Fruit fly (Drosophila melanogaster): Measurements from ENCODE around the gene CG34177.

Gene CG34177

DNA sequence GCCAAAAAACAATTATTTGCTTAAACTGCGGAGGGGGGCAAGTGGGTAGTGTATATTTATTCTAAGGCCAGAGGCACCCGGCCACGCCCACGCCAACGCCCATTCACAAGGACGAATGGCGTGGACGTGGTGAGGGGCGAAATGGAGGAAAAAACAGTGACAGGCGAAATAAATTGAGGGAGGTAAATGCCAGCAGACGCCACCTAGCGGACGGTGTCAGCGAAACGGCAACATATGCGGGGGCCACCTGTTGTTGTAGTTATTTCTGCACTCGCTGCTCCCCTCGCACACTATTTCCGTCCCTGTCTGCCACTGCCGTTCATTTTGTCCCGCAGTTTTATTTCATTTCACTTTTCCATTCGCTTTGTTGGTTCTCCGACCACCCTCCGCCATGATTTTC is 15.7 kb upstream of the CG34177 start (continued):
- TF ChIP-seq Trl (optimal IDR thresholded peaks at IDR 0.05) (no peak), Trl (GFP tag; optimal IDR thresholded peaks at IDR 0.05) (no peak), usp (GFP tag; optimal IDR thresholded peaks at IDR 0.05) (no peak), CG14441 (GFP tag; IDR thresholded peaks at IDR 0.05) (peak; percentile 42; the same call in 1 of the 2 replicates), zf30C (GFP tag; optimal IDR thresholded peaks at IDR 0.05) (no peak)

DNA sequence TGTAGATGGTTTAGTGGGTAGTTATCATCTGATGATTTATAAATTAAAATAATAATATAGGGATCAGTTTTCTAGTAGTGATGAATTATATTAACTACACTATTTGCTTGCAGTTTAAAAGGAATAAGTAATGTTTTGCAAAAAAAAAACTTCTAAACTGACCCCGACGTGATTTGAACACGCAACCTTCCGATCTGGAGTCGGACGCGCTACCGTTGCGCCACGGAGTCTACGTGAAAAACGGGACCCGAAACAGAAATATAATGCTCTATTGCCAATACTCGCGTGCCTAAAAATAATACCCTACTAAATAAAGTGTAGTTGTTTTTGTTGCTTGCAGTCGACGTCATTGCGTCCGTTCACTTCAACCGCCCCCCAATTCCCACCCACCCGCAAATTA is 14.9 kb upstream of the CG34177 start:
- TF ChIP-seq ac (GFP tag; optimal IDR thresholded peaks at IDR 0.05) (no peak), sens (GFP tag) (no peak), CG34224 (GFP tag; IDR thresholded peaks at IDR 0.05; ENCODE audit: partially characterized antibody) (0 out of 3 replicates have a peak, but pooled peaks have one; percentile 35), CG4360 (GFP tag; IDR thresholded peaks at IDR 0.05) (no peak), Scr (GFP tag; IDR thresholded peaks at IDR 0.05; ENCODE audit: partially characterized antibody) (peak; percentile 52), nerfin-2 (GFP tag; IDR thresholded peaks at IDR 0.05; ENCODE audit: partially characterized antibody) (peak; percentile 46; the same call in 1 of the 2 replicates), hb (GFP tag; IDR thresholded peaks at IDR 0.05; ENCODE audit: partially characterized antibody) (peak; percentile 50; the same call in 1 of the 3 replicates), onecut (GFP tag; IDR thresholded peaks at IDR 0.05) (no peak), CG1529 (GFP tag; optimal IDR thresholded peaks at IDR 0.05) (no peak), ato (GFP tag; IDR thresholded peaks at IDR 0.05; ENCODE audit: partially characterized antibody) (peak; percentile 37; the same call in 1 of the 2 replicates), Xrp1 (GFP tag; IDR thresholded peaks at IDR 0.05) (no peak), Aef1 (GFP tag; IDR thresholded peaks at IDR 0.05) (no peak), CG16815 (GFP tag; optimal IDR thresholded peaks at IDR 0.05) (no peak), chm (GFP tag; IDR thresholded peaks at IDR 0.05) (no peak), Doc3 (GFP tag; IDR thresholded peaks at IDR 0.05; ENCODE audit: partially characterized antibody) (0 out of 3 replicates have a peak, but pooled peaks have one; percentile 22), D19A (tag; optimal IDR thresholded peaks at IDR 0.05) (peak; percentile 22), Bgb (GFP tag; IDR thresholded peaks at IDR 0.05; ENCODE audit: partially characterized antibody) (peak; percentile 76), CG4424 (GFP tag; optimal IDR thresholded peaks at IDR 0.05) (no peak), bbx (GFP tag; IDR thresholded peaks at IDR 0.05; ENCODE audit: partially characterized antibody) (peak; percentile 67), phol (tag; optimal IDR thresholded peaks at IDR 0.05) (no peak), CG15601 (tag; optimal IDR thresholded peaks at IDR 0.05) (no peak), CG9817 (tag; optimal IDR thresholded peaks at IDR 0.05) (no peak), row (GFP tag; IDR thresholded peaks at IDR 0.05) (no peak), zf30C (GFP tag; optimal IDR thresholded peaks at IDR 0.05) (no peak), Bdp1 (GFP tag; optimal IDR thresholded peaks at IDR 0.05) (peak; percentile 93), CG7745 (tag; optimal IDR thresholded peaks at IDR 0.05) (no peak), CG7963 (GFP tag; IDR thresholded peaks at IDR 0.05; ENCODE audit: partially characterized antibody) (peak; percentile 51; the same call in 2 of the 3 replicates), zen2 (GFP tag; IDR thresholded peaks at IDR 0.05; ENCODE audit: partially characterized antibody) (peak; percentile 42; the same call in 2 of the 3 replicates), amos (GFP tag; IDR thresholded peaks at IDR 0.05; ENCODE audit: partially characterized antibody) (peak; percentile 67; the same call in 1 of the 2 replicates), MTF-1 (GFP tag; optimal IDR thresholded peaks at IDR 0.05; ENCODE audit: borderline replicate concordance) (no peak), dan (GFP tag; IDR thresholded peaks at IDR 0.05) (no peak), CG9876 (GFP tag; optimal IDR thresholded peaks at IDR 0.05) (no peak), crol (GFP tag; IDR thresholded peaks at IDR 0.05) (peak; percentile 54; the same call in 1 of the 2 replicates), Jarid2 (GFP tag; optimal IDR thresholded peaks at IDR 0.05) (no peak), CG42726 (GFP tag; IDR thresholded peaks at IDR 0.05; ENCODE audit: partially characterized antibody) (peak; percentile 55), CG8924 (tag; optimal IDR thresholded peaks at IDR 0.05) (no peak), repo (GFP tag; optimal IDR thresholded peaks at IDR 0.05) (no peak), CG6689 (GFP tag; IDR thresholded peaks at IDR 0.05) (no peak), Opbp (GFP tag; IDR thresholded peaks at IDR 0.05; ENCODE audit: partially characterized antibody) (peak; percentile 69; the same call in 2 of the 3 replicates), knrl (GFP tag; IDR thresholded peaks at IDR 0.05; ENCODE audit: partially characterized antibody) (peak; percentile 42; the same call in 1 of the 3 replicates), CG16813 (GFP tag; IDR thresholded peaks at IDR 0.05; ENCODE audit: partially characterized antibody) (peak; percentile 50; the same call in 2 of the 3 replicates), CG15479 (GFP tag; optimal IDR thresholded peaks at IDR 0.05) (peak; percentile 24), CG6791 (GFP tag; IDR thresholded peaks at IDR 0.05; ENCODE audit: partially characterized antibody) (peak; percentile 77)

Data from whole organism, embryonic.